Worm (Caenorhabditis elegans) whole organism, late embryonic: ENCODE results near the gene lgc-45.
"Not testable (repeated sequence)": the region's sequence is repeated elsewhere in the genome, so short reads cannot be mapped to it uniquely, and the experiment has no call there.

Source experiments
- dve-1 ChIP-seq: sonication (generic microtip); optimal IDR thresholded peaks from 2 replicates; lab custom pipeline; 2017; ENCODE audit warnings: antibody characterized with exemption, mild to moderate bottlenecking, missing genetic modification characterization, missing compliant biosample characterization
- fax-1 ChIP-seq: sonication (generic microtip); optimal IDR thresholded peaks from 2 replicates; lab custom pipeline; 2016; ENCODE audit warnings: missing genotype, missing genetic modification characterization, missing compliant biosample characterization
- fkh-10 ChIP-seq: fragments of 150-350 bp; optimal IDR thresholded peaks from 2 replicates; lab custom pipeline; 2014; ENCODE audit warnings: missing biosample characterization, missing genetic modification reagents, missing genetic modification characterization
- pros-1 ChIP-seq: fragments of 150-350 bp; optimal IDR thresholded peaks from 2 replicates; lab custom pipeline; 2014; ENCODE audit warnings: missing biosample characterization, missing genetic modification reagents, missing genetic modification characterization
- unc-86 ChIP-seq: sonication (generic microtip); optimal IDR thresholded peaks from 2 replicates; lab custom pipeline; 2016; ENCODE audit warnings: missing genetic modification characterization, missing compliant biosample characterization

DNA sequence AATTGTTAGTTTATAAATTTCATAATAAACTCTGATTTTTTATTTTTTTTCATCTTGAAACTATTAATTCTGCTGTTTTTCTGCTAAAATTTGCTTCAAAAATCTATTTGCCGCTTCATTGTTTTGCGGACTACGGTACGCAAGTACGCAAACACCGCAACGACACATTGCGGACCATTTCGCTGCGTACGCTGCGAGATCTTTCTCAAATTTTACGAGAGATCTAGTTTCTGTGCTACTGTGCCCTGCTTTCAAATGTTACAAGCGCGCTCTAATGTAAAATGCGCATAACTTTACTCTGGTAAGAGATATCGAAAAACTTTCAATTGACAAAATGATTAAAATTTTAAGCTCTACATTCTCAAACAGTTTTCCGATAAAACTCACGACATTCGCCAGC lies 33.7 kb upstream of the lgc-45 start:
- not testable (repeated sequence) for TF ChIP-seq fkh-10 (GFP tag; lab: Kevin White, UChicago); pros-1 (tag; lab: Kevin White, UChicago); unc-86; dve-1 (tag; lab: Kevin White, UChicago); fax-1
